Worm (Caenorhabditis elegans) whole organism, L2 larva: ENCODE measurements around the gene F20B6.5.

Source experiments
- R02D3.7 ChIP-seq: fragments of 150-350 bp; optimal IDR thresholded peaks from 2 replicates; lab custom pipeline; 2014; ENCODE audit warnings: missing biosample characterization, missing genetic modification characterization
- egl-27 ChIP-seq: sonication (generic microtip); optimal IDR thresholded peaks from 3 replicates; lab custom pipeline; 2017; ENCODE audit warnings: missing biosample characterization, missing genetic modification reagents, missing genetic modification characterization
- nhr-12 ChIP-seq: fragments of 150-350 bp; optimal IDR thresholded peaks from 2 replicates; lab custom pipeline; 2014; ENCODE audit warnings: missing biosample characterization, missing genetic modification characterization
- nhr-23 ChIP-seq: fragments of 150-350 bp; optimal IDR thresholded peaks from 2 replicates; lab custom pipeline; 2014; ENCODE audit warnings: missing biosample characterization, missing genetic modification reagents, missing genetic modification characterization
- nhr-237 ChIP-seq: fragments of 150-350 bp; optimal IDR thresholded peaks from 2 replicates; lab custom pipeline; 2014; ENCODE audit warnings: missing biosample characterization, missing genetic modification characterization
- nhr-77 ChIP-seq: fragments of 150-350 bp; optimal IDR thresholded peaks from 2 replicates; lab custom pipeline; 2014; ENCODE audit warnings: missing biosample characterization, missing genetic modification characterization
- sem-4 ChIP-seq: fragments of 150-350 bp; optimal IDR thresholded peaks from 2 replicates; lab custom pipeline; 2014; ENCODE audit warnings: missing biosample characterization, missing genetic modification reagents, missing genetic modification characterization
- sma-9 ChIP-seq, 2 experiments: fragments of 150-350 bp in 1 of 2; sonication (generic microtip) in 1 of 2; optimal IDR thresholded peaks; 2 replicates each; lab custom pipeline; 2014 to 2016; ENCODE audit warnings: missing genetic modification characterization in 2 of 2, mild to moderate bottlenecking in 1 of 2, missing biosample characterization in 1 of 2, missing compliant biosample characterization in 1 of 2, missing genetic modification reagents in 1 of 2, moderate library complexity in 1 of 2
- snpc-4 ChIP-seq: fragments of 150-350 bp; optimal IDR thresholded peaks from 2 replicates; lab custom pipeline; 2014; ENCODE audit warnings: missing biosample characterization, missing genetic modification characterization
- unc-55 ChIP-seq: fragments of 150-350 bp; sonication (generic microtip); optimal IDR thresholded peaks from 3 replicates; lab custom pipeline; 2014; ENCODE audit warnings: missing biosample characterization, missing genetic modification reagents, missing genetic modification characterization
- unc-62 ChIP-seq: fragments of 150-350 bp; optimal IDR thresholded peaks from 2 replicates; lab custom pipeline; 2014; ENCODE audit warnings: missing biosample characterization, missing genetic modification reagents, missing genetic modification characterization
- ztf-11 ChIP-seq: sonication (generic microtip); optimal IDR thresholded peaks from 2 replicates; lab custom pipeline; 2017; ENCODE audit warnings: missing biosample characterization, missing genetic modification characterization

DNA sequence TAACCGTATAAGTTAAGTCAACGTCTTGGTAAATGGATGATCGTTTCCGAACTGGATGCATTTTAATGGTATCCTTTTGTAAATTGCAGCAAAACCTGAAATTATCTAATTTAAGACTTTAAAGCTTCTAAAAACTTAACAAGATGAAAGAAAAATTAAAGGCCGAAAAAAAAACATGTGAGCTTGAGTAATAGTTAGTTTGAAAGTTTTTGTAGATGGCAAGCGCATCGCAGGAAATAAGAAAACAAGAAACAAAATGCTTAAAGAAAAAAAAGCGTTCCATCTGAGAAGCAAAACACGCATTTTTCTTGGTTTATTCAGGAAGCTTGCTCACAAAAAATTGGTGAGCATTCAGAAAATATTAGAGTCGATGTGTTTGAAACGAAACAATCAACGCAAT is 36.0 kb upstream of the F20B6.5 start, which contains the start of gene rab-37:
- TF ChIP-seq nhr-23 (tag; lab: Kevin White, UChicago): no peak
- TF ChIP-seq nhr-12 (tag; lab: Kevin White, UChicago): no peak
- no peak for TF ChIP-seq ztf-11 (tag; lab: Kevin White, UChicago)
- TF ChIP-seq unc-62 (GFP tag; lab: Kevin White, UChicago): no peak
- TF ChIP-seq sem-4 (tag; lab: Kevin White, UChicago): no peak
- no peak for TF ChIP-seq R02D3.7 (tag; lab: Kevin White, UChicago)
- TF ChIP-seq nhr-77 (tag; lab: Kevin White, UChicago): no peak
- TF ChIP-seq snpc-4: no peak
- TF ChIP-seq unc-55 (GFP tag; lab: Kevin White, UChicago): no peak
- no peak for TF ChIP-seq nhr-237 (tag; lab: Kevin White, UChicago)
- TF ChIP-seq egl-27: no peak
- no peak for TF ChIP-seq sma-9 (GFP tag; optimal IDR thresholded peaks at IDR 0.05; lab: Kevin White, UChicago)
- TF ChIP-seq sma-9 (tag; optimal IDR thresholded peaks at IDR 0.05; lab: Kevin White, UChicago): no peak
